Worm (Caenorhabditis elegans) whole organism, L4/young adult: ENCODE data around the gene cyp-13A5.

Experiments used
- W03F9.2 ChIP-seq: fragments of 150-350 bp; optimal IDR thresholded peaks from 2 replicates; lab custom pipeline; 2014; ENCODE audit warnings: missing biosample characterization, missing genetic modification characterization
- him-1 ChIP-seq: sonication (generic microtip); optimal IDR thresholded peaks from 2 replicates; lab custom pipeline; 2016; ENCODE audit warnings: missing genotype, missing genetic modification reagents, missing genetic modification characterization, missing compliant biosample characterization

DNA sequence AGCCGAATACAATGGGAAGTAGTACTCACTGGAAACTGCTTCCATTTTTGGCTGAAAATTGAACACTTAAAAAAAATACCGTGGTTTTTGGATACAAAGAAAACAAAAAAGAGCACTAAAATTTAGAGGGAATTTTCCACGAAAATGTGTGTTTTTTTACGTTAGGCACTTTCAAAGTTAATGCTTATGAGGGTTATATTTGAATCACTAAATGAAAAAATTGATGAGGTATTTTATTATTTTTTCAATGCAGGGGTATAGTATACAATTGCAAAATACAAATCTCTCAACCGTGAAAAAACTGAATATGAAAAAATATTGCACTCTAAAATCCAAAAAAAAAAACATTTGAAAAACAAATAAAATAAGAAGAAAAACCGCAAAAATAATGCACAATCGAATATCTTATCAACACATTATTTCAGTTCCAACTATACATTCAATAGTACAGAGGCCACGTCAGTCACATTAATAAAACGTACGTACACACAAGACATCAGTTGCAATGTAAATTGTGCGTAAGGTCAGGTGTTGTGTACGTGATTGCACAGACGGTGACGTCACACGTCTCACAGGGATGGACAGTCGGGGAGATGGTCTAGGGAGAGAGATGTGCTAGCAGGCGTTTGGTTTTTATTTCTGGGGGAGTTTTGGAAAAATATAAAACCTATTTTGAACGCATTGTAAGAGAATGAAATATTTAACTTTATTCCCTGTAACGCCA lies 30.2 kb downstream of the cyp-13A5 start, which contains the start of gene aqp-10:
- TF ChIP-seq W03F9.2 (peak; percentile 53), him-1 (tag; lab: Kevin White, UChicago) (no peak)
